Worm (Caenorhabditis elegans): ENCODE results near the gene efhd-1.
A peak's percentile ranks its signal among the peaks of the same experiment; 100 is the strongest.

The efhd-1 gene

ce11 chrII:14176642-14177041 lies 2.0 kb upstream of the efhd-1 start:
- no peak for TF ChIP-seq pes-1 (GFP tag; IDR thresholded peaks at IDR 0.05)
- TF ChIP-seq tra-4 (tag; optimal IDR thresholded peaks at IDR 0.05), result no peak
- TF ChIP-seq ama-1 (optimal IDR thresholded peaks at IDR 0.05), result no peak
- TF ChIP-seq tbx-11 (GFP tag; IDR thresholded peaks at IDR 0.05), result no peak
- TF ChIP-seq ceh-36 (tag; optimal IDR thresholded peaks at IDR 0.05), result no peak
- TF ChIP-seq ceh-13 (GFP tag; optimal IDR thresholded peaks at IDR 0.05), result no peak
- no peak for TF ChIP-seq aly-1 (tag; optimal IDR thresholded peaks at IDR 0.05)
- TF ChIP-seq tbx-37 (GFP tag; conservative IDR thresholded peaks at IDR 0.05), result no peak

- peak; percentile 7 for TF ChIP-seq B0310.2 (tag; optimal IDR thresholded peaks at IDR 0.05)
- no peak for TF ChIP-seq flt-1 (GFP tag; IDR thresholded peaks at IDR 0.05)
Measured at ce11 chrII:14186937-14187336, 8.3 kb downstream of the efhd-1 start.

- TF ChIP-seq tra-4 (tag; optimal IDR thresholded peaks at IDR 0.05) (no peak), ceh-13 (GFP tag; optimal IDR thresholded peaks at IDR 0.05) (no peak), ama-1 (optimal IDR thresholded peaks at IDR 0.05) (no peak), hmg-4 (GFP tag; optimal IDR thresholded peaks at IDR 0.05) (no peak), pes-1 (GFP tag; IDR thresholded peaks at IDR 0.05) (no peak), hnd-1 (tag; optimal IDR thresholded peaks at IDR 0.05) (no peak), ceh-36 (tag; optimal IDR thresholded peaks at IDR 0.05) (no peak), hmbx-1 (tag; optimal IDR thresholded peaks at IDR 0.05) (no peak), F13C5.2 (tag; optimal IDR thresholded peaks at IDR 0.05) (no peak), ets-7 (tag; optimal IDR thresholded peaks at IDR 0.05) (no peak), aly-1 (tag; optimal IDR thresholded peaks at IDR 0.05) (no peak), flt-1 (GFP tag; IDR thresholded peaks at IDR 0.05) (no peak), tbx-11 (GFP tag; IDR thresholded peaks at IDR 0.05) (no peak), tbx-37 (GFP tag; conservative IDR thresholded peaks at IDR 0.05) (no peak), sea-1 (GFP tag; conservative IDR thresholded peaks at IDR 0.05) (no peak)
Measured at ce11 chrII:14187456-14187855, 8.8 kb downstream of the efhd-1 start.

ce11 chrII:14195931-14196330 lies 17.3 kb downstream of the efhd-1 start:
- TF ChIP-seq ets-7 (tag; optimal IDR thresholded peaks at IDR 0.05) (no peak), sea-1 (GFP tag; conservative IDR thresholded peaks at IDR 0.05) (no peak)

ce11 chrII:14197499-14198096 lies 19.0 kb downstream of the efhd-1 start, which contains the start of gene ace-4:
Gene ace-4 (plus strand): TSS chrII:14198046.
- TF ChIP-seq ets-7 (tag; optimal IDR thresholded peaks at IDR 0.05) (no peak), sea-1 (GFP tag; conservative IDR thresholded peaks at IDR 0.05) (no peak), aly-1 (tag; optimal IDR thresholded peaks at IDR 0.05) (no peak), ceh-13 (GFP tag; optimal IDR thresholded peaks at IDR 0.05) (no peak), tra-4 (tag; optimal IDR thresholded peaks at IDR 0.05) (no peak), flt-1 (GFP tag; IDR thresholded peaks at IDR 0.05) (no peak), ama-1 (optimal IDR thresholded peaks at IDR 0.05) (no peak), scrt-1 (GFP tag; IDR thresholded peaks at IDR 0.05) (no peak), hnd-1 (tag; optimal IDR thresholded peaks at IDR 0.05) (no peak), hmg-4 (GFP tag; optimal IDR thresholded peaks at IDR 0.05) (no peak), F13C5.2 (tag; optimal IDR thresholded peaks at IDR 0.05) (no peak), tbx-11 (GFP tag; IDR thresholded peaks at IDR 0.05) (no peak), ceh-36 (tag; optimal IDR thresholded peaks at IDR 0.05) (no peak), pes-1 (GFP tag; IDR thresholded peaks at IDR 0.05) (no peak), B0310.2 (tag; optimal IDR thresholded peaks at IDR 0.05) (no peak), hmbx-1 (tag; optimal IDR thresholded peaks at IDR 0.05) (no peak), tbx-37 (GFP tag; conservative IDR thresholded peaks at IDR 0.05) (no peak)

- TF ChIP-seq aly-1 (tag; optimal IDR thresholded peaks at IDR 0.05), result no peak
- no peak for TF ChIP-seq F13C5.2 (tag; optimal IDR thresholded peaks at IDR 0.05)
- TF ChIP-seq hmbx-1 (tag; optimal IDR thresholded peaks at IDR 0.05), result no peak
- TF ChIP-seq hnd-1 (tag; optimal IDR thresholded peaks at IDR 0.05), result no peak
- no peak for TF ChIP-seq hmg-4 (GFP tag; optimal IDR thresholded peaks at IDR 0.05)
- no peak for TF ChIP-seq ets-7 (tag; optimal IDR thresholded peaks at IDR 0.05)
- TF ChIP-seq tbx-11 (GFP tag; IDR thresholded peaks at IDR 0.05), result no peak
- TF ChIP-seq ceh-13 (GFP tag; optimal IDR thresholded peaks at IDR 0.05), result no peak
- no peak for TF ChIP-seq B0310.2 (tag; optimal IDR thresholded peaks at IDR 0.05)
Measured at ce11 chrII:14205335-14205734, 26.7 kb downstream of the efhd-1 start, which contains the start of gene ace-3. Gene ace-3 (plus strand): TSS chrII:14205635.

ce11 chrII:14206211-14206610 lies 27.6 kb downstream of the efhd-1 start:
- TF ChIP-seq ceh-36 (tag; optimal IDR thresholded peaks at IDR 0.05) (peak; percentile 88), pes-1 (GFP tag; IDR thresholded peaks at IDR 0.05) (no peak)

- TF ChIP-seq F13C5.2 (tag; optimal IDR thresholded peaks at IDR 0.05) (no peak), pes-1 (GFP tag; IDR thresholded peaks at IDR 0.05) (no peak), tbx-37 (GFP tag; conservative IDR thresholded peaks at IDR 0.05) (no peak), tra-4 (tag; optimal IDR thresholded peaks at IDR 0.05) (no peak), hnd-1 (tag; optimal IDR thresholded peaks at IDR 0.05) (no peak), ceh-36 (tag; optimal IDR thresholded peaks at IDR 0.05) (no peak), aly-1 (tag; optimal IDR thresholded peaks at IDR 0.05) (no peak)
Measured at ce11 chrII:14211118-14211517, 32.5 kb downstream of the efhd-1 start, which contains the start of gene hot-7. Gene hot-7 (plus strand): TSS chrII:14211418.

- no peak for TF ChIP-seq hmbx-1 (tag; optimal IDR thresholded peaks at IDR 0.05)
- no peak for TF ChIP-seq hnd-1 (tag; optimal IDR thresholded peaks at IDR 0.05)
- no peak for TF ChIP-seq B0310.2 (tag; optimal IDR thresholded peaks at IDR 0.05)
- no peak for TF ChIP-seq ceh-36 (tag; optimal IDR thresholded peaks at IDR 0.05)
- no peak for TF ChIP-seq pes-1 (GFP tag; IDR thresholded peaks at IDR 0.05)
- TF ChIP-seq tra-4 (tag; optimal IDR thresholded peaks at IDR 0.05), result no peak
- TF ChIP-seq hmg-4 (GFP tag; optimal IDR thresholded peaks at IDR 0.05), result no peak
- no peak for TF ChIP-seq scrt-1 (GFP tag; IDR thresholded peaks at IDR 0.05)
- TF ChIP-seq tbx-11 (GFP tag; IDR thresholded peaks at IDR 0.05), result no peak
- TF ChIP-seq tbx-37 (GFP tag; conservative IDR thresholded peaks at IDR 0.05), result no peak
- TF ChIP-seq aly-1 (tag; optimal IDR thresholded peaks at IDR 0.05), result no peak
- TF ChIP-seq sea-1 (GFP tag; conservative IDR thresholded peaks at IDR 0.05), result no peak
- no peak for TF ChIP-seq ama-1 (optimal IDR thresholded peaks at IDR 0.05)
- TF ChIP-seq ets-7 (tag; optimal IDR thresholded peaks at IDR 0.05), result no peak
- TF ChIP-seq ceh-13 (GFP tag; optimal IDR thresholded peaks at IDR 0.05), result no peak
Measured at ce11 chrII:14214109-14214508, 35.5 kb downstream of the efhd-1 start, which contains the start of gene Y48B6A.10. Gene Y48B6A.10 (plus strand): TSS chrII:14214409.

Measured in whole organism, early embryonic.